Worm (Caenorhabditis elegans): ENCODE measurements around the gene nstp-1.

DNA sequence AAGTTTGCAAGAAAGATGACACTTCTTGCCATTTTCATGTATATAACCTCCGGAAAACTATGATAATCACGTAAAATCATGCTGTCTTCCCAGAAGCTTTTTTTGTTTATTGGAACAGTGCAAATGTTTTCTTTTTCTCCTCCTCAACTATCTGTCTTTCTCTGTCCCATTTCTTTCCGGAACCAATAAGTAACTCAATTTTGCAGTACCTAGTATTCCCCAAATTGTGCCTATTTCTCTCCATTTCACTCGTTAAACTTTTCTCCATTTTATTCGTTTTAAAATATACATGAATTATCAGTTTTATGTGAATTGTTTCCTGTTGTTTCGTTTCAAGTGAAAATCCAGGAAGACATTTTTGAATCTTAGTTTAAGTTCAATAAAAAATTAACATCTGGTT, 41.2 kb upstream of the nstp-1 start:
- TF ChIP-seq mcd-1 (GFP tag; IDR thresholded peaks at IDR 0.05): no peak
- TF ChIP-seq B0019.2 (GFP tag; conservative IDR thresholded peaks at IDR 0.05): no peak
- no peak for TF ChIP-seq nhr-90 (tag; optimal IDR thresholded peaks at IDR 0.05)
- no peak for TF ChIP-seq unc-130 (GFP tag; optimal IDR thresholded peaks at IDR 0.05)
- no peak for TF ChIP-seq chd-7 (tag; optimal IDR thresholded peaks at IDR 0.05)
- no peak for TF ChIP-seq atf-7 (tag; optimal IDR thresholded peaks at IDR 0.05)

Data from whole organism, young adult.